Worm (Caenorhabditis elegans): ENCODE measurements around the gene nhr-32.

nhr-32 gene

DNA sequence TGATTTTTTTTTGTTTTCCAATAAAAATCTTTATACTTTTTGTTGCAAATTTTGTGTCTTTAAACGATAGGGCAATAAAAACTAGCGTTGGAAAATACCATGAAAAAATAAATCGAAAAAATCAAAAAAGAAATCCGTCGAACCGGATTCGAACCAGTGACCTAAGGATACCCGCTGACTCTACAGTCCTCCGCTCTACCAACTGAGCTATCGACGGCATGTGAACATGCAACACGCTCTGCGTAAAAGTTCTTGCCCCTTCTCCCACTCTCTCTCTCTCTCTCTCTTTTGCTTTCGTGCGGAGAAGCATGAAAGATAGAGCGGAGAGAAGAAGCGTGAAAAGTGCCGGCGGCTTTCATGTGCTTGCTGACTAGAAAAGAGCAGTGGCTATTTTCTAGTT, 12.8 kb downstream of the nhr-32 start (continued):
- TF ChIP-seq odd-2 (tag; optimal IDR thresholded peaks at IDR 0.05): no peak
- TF ChIP-seq zip-5 (tag; optimal IDR thresholded peaks at IDR 0.05): peak; percentile 43
- TF ChIP-seq Y22D7AL.16 (tag; optimal IDR thresholded peaks at IDR 0.05): peak; percentile 76
- no peak for TF ChIP-seq unc-55 (GFP tag; optimal IDR thresholded peaks at IDR 0.05)
- peak; percentile 80 for TF ChIP-seq ref-2 (tag; optimal IDR thresholded peaks at IDR 0.05)
- TF ChIP-seq pax-1 (tag; optimal IDR thresholded peaks at IDR 0.05): no peak
- peak; percentile 76 for TF ChIP-seq ztf-16 (tag; optimal IDR thresholded peaks at IDR 0.05)
- peak; percentile 12 for TF ChIP-seq hlh-30 (tag; optimal IDR thresholded peaks at IDR 0.05; ENCODE audit: insufficient read depth)
- TF ChIP-seq hlh-13 (GFP tag; optimal IDR thresholded peaks at IDR 0.05): peak; percentile 62
- peak; percentile 63 for TF ChIP-seq ceh-6 (GFP tag; optimal IDR thresholded peaks at IDR 0.05)
- TF ChIP-seq gmeb-2 (tag; optimal IDR thresholded peaks at IDR 0.05): peak; percentile 81
- peak; percentile 69 for TF ChIP-seq F13H6.1 (tag; optimal IDR thresholded peaks at IDR 0.05)
- TF ChIP-seq hlh-6 (tag; optimal IDR thresholded peaks at IDR 0.05): peak; percentile 83
- no peak for TF ChIP-seq nhr-11 (tag; optimal IDR thresholded peaks at IDR 0.05)
- peak; percentile 57 for TF ChIP-seq ceh-48 (tag; optimal IDR thresholded peaks at IDR 0.05)
- no peak for TF ChIP-seq ceh-22 (tag; optimal IDR thresholded peaks at IDR 0.05)
- TF ChIP-seq ttx-3 (tag; optimal IDR thresholded peaks at IDR 0.05): peak; percentile 73
- TF ChIP-seq elt-4 (tag; optimal IDR thresholded peaks at IDR 0.05): no peak
- peak; percentile 64 for TF ChIP-seq syd-9 (tag; optimal IDR thresholded peaks at IDR 0.05)
- peak; percentile 86 for TF ChIP-seq ceh-19 (GFP tag; optimal IDR thresholded peaks at IDR 0.05)
- no peak for TF ChIP-seq ceh-30 (tag; optimal IDR thresholded peaks at IDR 0.05)
- TF ChIP-seq ceh-14 (tag; optimal IDR thresholded peaks at IDR 0.05): peak; percentile 84
- TF ChIP-seq ceh-45 (GFP tag; IDR thresholded peaks at IDR 0.05): peak; percentile 76
- peak; percentile 31 for TF ChIP-seq ahr-1 (tag; optimal IDR thresholded peaks at IDR 0.05)
- TF ChIP-seq pat-9 (tag; optimal IDR thresholded peaks at IDR 0.05): peak; percentile 78
- TF ChIP-seq ceh-34 (tag; optimal IDR thresholded peaks at IDR 0.05): peak; percentile 48
- TF ChIP-seq lin-11 (tag; optimal IDR thresholded peaks at IDR 0.05): peak; percentile 62
- TF ChIP-seq npax-4 (tag; optimal IDR thresholded peaks at IDR 0.05): peak; percentile 52
- peak; percentile 56 for TF ChIP-seq ets-4 (tag; optimal IDR thresholded peaks at IDR 0.05)
- peak; percentile 44 for TF ChIP-seq nfya-1 (tag; optimal IDR thresholded peaks at IDR 0.05)
- peak; percentile 72 for TF ChIP-seq C08G9.2 (tag; optimal IDR thresholded peaks at IDR 0.05)
- peak; percentile 56 for TF ChIP-seq fax-1 (tag; optimal IDR thresholded peaks at IDR 0.05)
- peak; percentile 69 for TF ChIP-seq pha-2 (tag; optimal IDR thresholded peaks at IDR 0.05)
- TF ChIP-seq hlh-15 (tag; optimal IDR thresholded peaks at IDR 0.05): peak; percentile 80
- TF ChIP-seq pag-3 (tag; optimal IDR thresholded peaks at IDR 0.05; ENCODE audit: borderline replicate concordance): no peak
- TF ChIP-seq ama-1 (optimal IDR thresholded peaks at IDR 0.05): no peak
- TF ChIP-seq pha-4 (tag; optimal IDR thresholded peaks at IDR 0.05): no peak
- TF ChIP-seq K02D7.2 (tag; optimal IDR thresholded peaks at IDR 0.05): peak; percentile 64
- TF ChIP-seq ceh-9 (tag; optimal IDR thresholded peaks at IDR 0.05): peak; percentile 25

DNA sequence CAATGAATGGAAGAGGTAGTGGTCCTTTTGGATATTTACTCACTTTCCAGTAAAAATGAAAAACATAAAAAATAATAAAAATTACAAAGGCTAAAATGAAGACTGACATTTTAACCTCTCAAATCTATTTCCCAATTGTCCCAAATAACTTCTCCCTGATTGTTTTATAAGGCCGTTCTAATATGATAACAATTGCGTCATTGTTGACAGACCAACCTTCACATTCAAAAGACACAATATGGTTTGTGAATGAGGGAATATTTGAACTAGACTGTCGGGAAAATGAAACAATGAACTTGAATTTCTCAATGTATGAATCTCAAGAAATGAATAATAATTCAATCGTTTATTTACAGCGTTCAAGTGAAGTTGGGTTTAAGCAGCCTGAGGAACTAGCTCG, 15.5 kb downstream of the nhr-32 start, which contains the start of gene cyp-14A1:
TSS of gene cyp-14A1 (minus strand) at position 126 of the 400 bp plus-strand sequence.
- TF ChIP-seq sdc-2 (tag; optimal IDR thresholded peaks at IDR 0.05) (no peak), pqm-1 (tag; optimal IDR thresholded peaks at IDR 0.05) (no peak), gmeb-2 (tag; optimal IDR thresholded peaks at IDR 0.05) (no peak)

DNA sequence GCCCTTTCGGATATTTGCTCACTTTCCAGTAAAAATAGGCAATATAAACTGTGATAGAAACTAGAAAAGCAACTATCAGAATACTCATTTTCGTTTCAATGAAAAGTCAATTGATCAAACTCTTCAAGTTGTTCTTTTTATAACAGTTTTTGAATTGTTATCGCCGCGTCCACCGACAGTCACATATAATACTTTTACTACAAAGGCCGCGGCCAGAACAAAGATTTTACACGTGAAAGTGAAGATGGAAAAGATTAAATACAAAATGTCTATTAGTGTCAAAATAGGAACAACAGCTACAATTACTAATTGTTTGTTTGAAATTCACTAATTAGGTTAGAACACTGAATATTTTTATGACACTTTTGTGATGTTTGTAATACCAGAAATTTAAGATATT, 17.8 kb downstream of the nhr-32 start, which contains the start of gene cyp-14A2:
TSS of gene cyp-14A2 (minus strand) at position 101 of the 400 bp plus-strand sequence.
- TF ChIP-seq elt-2 (tag; optimal IDR thresholded peaks at IDR 0.05): no peak
- no peak for TF ChIP-seq Y22D7AL.16 (tag; optimal IDR thresholded peaks at IDR 0.05)
- TF ChIP-seq F13H6.1 (tag; optimal IDR thresholded peaks at IDR 0.05): no peak
- TF ChIP-seq ceh-19 (GFP tag; optimal IDR thresholded peaks at IDR 0.05): no peak
- no peak for TF ChIP-seq ceh-30 (tag; optimal IDR thresholded peaks at IDR 0.05)
- no peak for TF ChIP-seq ceh-6 (GFP tag; optimal IDR thresholded peaks at IDR 0.05)
- no peak for TF ChIP-seq ttx-3 (tag; optimal IDR thresholded peaks at IDR 0.05)
- no peak for TF ChIP-seq pros-1 (tag; optimal IDR thresholded peaks at IDR 0.05)
- no peak for TF ChIP-seq K09A11.1 (tag; optimal IDR thresholded peaks at IDR 0.05; ENCODE audit: insufficient read depth)
- TF ChIP-seq gmeb-2 (tag; optimal IDR thresholded peaks at IDR 0.05): no peak
- no peak for TF ChIP-seq lin-11 (tag; optimal IDR thresholded peaks at IDR 0.05)
